Worm (Caenorhabditis elegans): Measurements from ENCODE around the gene R04F11.3.
A peak's percentile ranks its signal among the peaks of the same experiment; 100 is the strongest.

The R04F11.3 gene

DNA sequence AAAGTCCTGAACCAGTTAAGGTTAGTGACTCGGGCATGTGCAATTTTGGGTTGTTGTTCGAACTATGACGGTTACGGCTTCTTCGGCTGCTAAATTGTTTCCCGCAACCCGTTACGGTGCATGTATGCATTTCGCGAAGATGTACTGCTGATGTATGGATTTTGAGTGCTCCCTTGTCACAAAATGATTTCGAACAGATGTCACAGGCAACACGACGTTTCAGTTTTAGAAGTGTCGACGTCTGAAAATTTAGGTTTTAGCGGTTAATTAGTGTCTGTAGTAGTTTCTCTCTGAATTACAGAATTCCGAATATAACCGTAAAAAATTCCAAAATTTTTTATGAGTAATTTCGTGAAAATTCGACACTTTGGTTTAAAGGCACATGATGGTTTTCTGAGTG lies 41.3 kb downstream of the R04F11.3 start:
- TF ChIP-seq odd-2 (tag; optimal IDR thresholded peaks at IDR 0.05) (no peak), hlh-6 (tag; optimal IDR thresholded peaks at IDR 0.05) (no peak), ceh-19 (GFP tag; optimal IDR thresholded peaks at IDR 0.05) (no peak), hlh-8 (tag; optimal IDR thresholded peaks at IDR 0.05) (no peak), K02D7.2 (tag; optimal IDR thresholded peaks at IDR 0.05) (no peak), lim-6 (tag; optimal IDR thresholded peaks at IDR 0.05) (no peak), ceh-9 (tag; optimal IDR thresholded peaks at IDR 0.05) (no peak), ceh-18 (tag; optimal IDR thresholded peaks at IDR 0.05) (no peak), pha-4 (tag; optimal IDR thresholded peaks at IDR 0.05) (no peak), pros-1 (tag; optimal IDR thresholded peaks at IDR 0.05) (no peak), ttx-3 (tag; optimal IDR thresholded peaks at IDR 0.05) (no peak)

DNA sequence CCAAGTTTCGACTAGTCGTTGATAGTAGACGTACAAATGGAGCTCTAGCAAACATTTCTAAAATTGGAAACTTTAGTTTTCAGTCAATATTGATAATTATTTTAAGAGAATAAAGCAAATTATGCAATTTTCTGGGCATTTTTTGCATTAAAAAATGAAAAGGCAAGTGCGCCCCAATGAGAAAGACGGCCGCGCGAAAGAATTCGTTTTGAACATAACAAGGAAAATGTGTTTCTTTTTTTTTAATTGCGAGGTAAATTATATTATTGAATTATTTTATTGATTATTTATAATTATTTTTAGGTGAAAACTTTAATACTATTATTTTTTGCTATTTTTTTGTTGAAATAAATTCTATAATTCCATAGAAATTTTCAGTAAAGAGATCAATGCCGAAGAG lies 45.5 kb downstream of the R04F11.3 start, which contains the start of the genes tsfm-1 and capg-2:
Gene tsfm-1, minus strand, starts transcription at position 57 of the 400 bp plus-strand sequence.
Gene capg-2, plus strand, starts transcription at position 379 of the 400 bp plus-strand sequence.
- no peak for TF ChIP-seq sdc-2 (tag; optimal IDR thresholded peaks at IDR 0.05)
- no peak for TF ChIP-seq madf-2 (tag; optimal IDR thresholded peaks at IDR 0.05)
- TF ChIP-seq ceh-31 (tag; optimal IDR thresholded peaks at IDR 0.05) = no peak
- TF ChIP-seq C08G9.2 (tag; optimal IDR thresholded peaks at IDR 0.05) = no peak
- no peak for TF ChIP-seq ref-2 (tag; optimal IDR thresholded peaks at IDR 0.05)
- no peak for TF ChIP-seq fkh-10 (GFP tag; optimal IDR thresholded peaks at IDR 0.05)
- TF ChIP-seq pqm-1 (tag; optimal IDR thresholded peaks at IDR 0.05) = no peak
- no peak for TF ChIP-seq pat-9 (tag; optimal IDR thresholded peaks at IDR 0.05)
- no peak for TF ChIP-seq pha-4 (tag; optimal IDR thresholded peaks at IDR 0.05)
- TF ChIP-seq npax-4 (tag; optimal IDR thresholded peaks at IDR 0.05) = no peak
- no peak for TF ChIP-seq ceh-14 (tag; optimal IDR thresholded peaks at IDR 0.05)
- no peak for TF ChIP-seq dmd-4 (tag; optimal IDR thresholded peaks at IDR 0.05; ENCODE audit: borderline replicate concordance)
- TF ChIP-seq ets-4 (tag; optimal IDR thresholded peaks at IDR 0.05) = no peak
- no peak for TF ChIP-seq fkh-6 (tag; optimal IDR thresholded peaks at IDR 0.05)
- no peak for TF ChIP-seq T23F11.4 (GFP tag; optimal IDR thresholded peaks at IDR 0.05)
- TF ChIP-seq elt-2 (tag; optimal IDR thresholded peaks at IDR 0.05) = no peak
- TF ChIP-seq ceh-30 (tag; optimal IDR thresholded peaks at IDR 0.05) = no peak
- TF ChIP-seq K09A11.1 (tag; optimal IDR thresholded peaks at IDR 0.05; ENCODE audit: insufficient read depth) = no peak
- TF ChIP-seq ama-1 (optimal IDR thresholded peaks at IDR 0.05) = no peak
- TF ChIP-seq hlh-8 (tag; optimal IDR thresholded peaks at IDR 0.05) = no peak

DNA sequence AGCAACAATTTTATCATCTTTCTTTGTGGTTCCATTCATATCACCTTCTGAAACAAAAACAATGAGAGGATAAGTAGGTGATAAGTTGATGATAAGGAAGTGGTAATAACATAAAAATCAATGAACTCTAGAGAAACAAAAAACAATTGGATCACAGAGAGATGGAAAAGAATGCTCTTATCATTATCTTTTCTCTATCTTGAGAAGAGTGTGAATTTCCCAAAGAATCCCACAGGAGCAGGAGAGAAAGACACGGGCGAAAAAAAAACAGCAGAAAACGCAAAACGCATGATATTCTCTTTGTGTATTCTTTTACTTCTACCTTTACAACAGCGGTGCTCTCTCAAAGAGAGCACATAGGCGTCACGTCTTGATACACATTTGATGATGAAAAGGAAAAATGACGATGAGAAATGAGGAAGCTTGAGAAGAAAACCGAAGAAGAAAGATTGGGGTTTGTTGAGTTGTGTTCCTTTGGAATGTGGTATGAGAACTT lies 47.7 kb downstream of the R04F11.3 start, which contains the start of gene twk-24:
Gene twk-24, minus strand, starts transcription at position 51 of the 496 bp plus-strand sequence.
- TF ChIP-seq elt-2 (tag; optimal IDR thresholded peaks at IDR 0.05) (peak; percentile 65), nfya-1 (tag; optimal IDR thresholded peaks at IDR 0.05) (no peak), ceh-18 (tag; optimal IDR thresholded peaks at IDR 0.05) (peak; percentile 59)

Measured in whole organism, late embryonic.